Fruit fly (Drosophila melanogaster) whole organism, prepupa: Measurements from ENCODE around the gene Spt20.
A peak's percentile ranks its signal among the peaks of the same experiment; 100 is the strongest.

Experiments used
- CG11902 ChIP-seq: fragments of 200-800 bp; sonication (Bioruptor generic); optimal IDR thresholded peaks from 3 replicates; lab custom pipeline; 2016; ENCODE audit warnings: missing biosample characterization, missing genetic modification characterization
- CG6792 ChIP-seq: fragments of 200-800 bp; sonication (Bioruptor generic); optimal IDR thresholded peaks from 3 replicates; lab custom pipeline; 2016; ENCODE audit warnings: missing biosample characterization, missing genetic modification characterization
- CG6808 ChIP-seq: fragments of 200-800 bp; sonication (Bioruptor generic); optimal IDR thresholded peaks from 3 replicates; lab custom pipeline; 2017; ENCODE audit warnings: missing biosample characterization, missing genetic modification characterization, mild to moderate bottlenecking, moderate library complexity, missing genetic modification reagents
- CG7368 ChIP-seq: fragments of 200-800 bp; sonication (Bioruptor generic); optimal IDR thresholded peaks from 3 replicates; lab custom pipeline; 2016; ENCODE audit warnings: missing biosample characterization, missing genetic modification characterization
- CG8319 ChIP-seq: fragments of 200-800 bp; sonication (Bioruptor generic); optimal IDR thresholded peaks from 3 replicates; lab custom pipeline; 2016; ENCODE audit warnings: missing biosample characterization, missing genetic modification characterization
- CG9139 ChIP-seq: fragments of 200-800 bp; sonication (Bioruptor generic); optimal IDR thresholded peaks from 3 replicates; lab custom pipeline; 2017; ENCODE audit warnings: missing biosample characterization, mild to moderate bottlenecking, missing genetic modification characterization
- Eip78C ChIP-seq: fragments of 200-800 bp; sonication (Bioruptor generic); peaks from one replicate; lab custom pipeline; 2016; ENCODE audit warnings: missing biosample characterization, missing genetic modification characterization
- Ets21C ChIP-seq: fragments of 200-800 bp; sonication (Bioruptor generic); optimal IDR thresholded peaks from 3 replicates; lab custom pipeline; 2016; ENCODE audit warnings: missing biosample characterization, missing genetic modification characterization
- Hr4 ChIP-seq: fragments of 200-800 bp; sonication (Bioruptor generic); optimal IDR thresholded peaks from 3 replicates; lab custom pipeline; 2016; ENCODE audit warnings: missing biosample characterization, missing genetic modification characterization
- Lpt ChIP-seq: fragments of 200-800 bp; sonication (Bioruptor generic); optimal IDR thresholded peaks from 3 replicates; lab custom pipeline; 2016; ENCODE audit warnings: missing biosample characterization, missing genetic modification characterization
- Sox102F ChIP-seq: fragments of 200-800 bp; sonication (Bioruptor generic); optimal IDR thresholded peaks from 2 replicates; lab custom pipeline; 2016; ENCODE audit warnings: missing biosample characterization, mild to moderate bottlenecking, missing genetic modification characterization
- cyc ChIP-seq: fragments of 200-800 bp; sonication (Bioruptor generic); optimal IDR thresholded peaks from 3 replicates; lab custom pipeline; 2016; ENCODE audit warnings: missing biosample characterization, missing genetic modification characterization
- fkh ChIP-seq: fragments of 200-800 bp; sonication (Bioruptor generic); optimal IDR thresholded peaks from 3 replicates; lab custom pipeline; 2017; ENCODE audit warnings: missing biosample characterization, mild to moderate bottlenecking, missing genetic modification characterization, moderate library complexity
- spab ChIP-seq: fragments of 200-800 bp; sonication (Bioruptor generic); optimal IDR thresholded peaks from 2 replicates; lab custom pipeline; 2017; ENCODE audit warnings: missing biosample characterization, mild to moderate bottlenecking, missing genetic modification characterization, missing genetic modification reagents

- TF ChIP-seq CG9139 (GFP tag; lab: Kevin White, UChicago) (peak; percentile 55), spab (GFP tag; lab: Kevin White, UChicago) (peak; percentile 93), fkh (GFP tag; lab: Kevin White, UChicago) (peak; percentile 75), CG6808 (peak; percentile 90), CG7368 (GFP tag; lab: Kevin White, UChicago) (peak; percentile 76), cyc (peak; percentile 83), CG6792 (GFP tag; lab: Kevin White, UChicago) (peak; percentile 91), Eip78C (GFP tag; lab: Kevin White, UChicago) (peak; percentile 99), Ets21C (GFP tag; lab: Kevin White, UChicago) (peak; percentile 69), CG8319 (peak; percentile 84), Lpt (peak; percentile 96), Hr4 (GFP tag; lab: Kevin White, UChicago) (peak; percentile 94), CG11902 (GFP tag; lab: Kevin White, UChicago) (peak; percentile 77), Sox102F (peak; percentile 76)
Measured at dm6 chr3L:13476566-13477452, 25.7 kb upstream of the Spt20 start.
